Worm (Caenorhabditis elegans) whole organism, L3 larva: ENCODE results near the gene srr-9.

Experiments
- aly-2 ChIP-seq: fragments of 150-350 bp; optimal IDR thresholded peaks from 2 replicates; lab custom pipeline; 2014; ENCODE audit warnings: missing biosample characterization, missing genetic modification characterization
- ama-1 ChIP-seq: fragments of 150-350 bp; optimal IDR thresholded peaks from 2 replicates; lab custom pipeline; 2018
- ceh-82 ChIP-seq: fragments of 150-350 bp; optimal IDR thresholded peaks from 2 replicates; lab custom pipeline; 2014; ENCODE audit warnings: missing biosample characterization, missing genetic modification characterization
- ceh-9 ChIP-seq: sonication (generic microtip); optimal IDR thresholded peaks from 2 replicates; lab custom pipeline; 2018; ENCODE audit warnings: missing biosample characterization, missing genetic modification characterization
- elt-2 ChIP-seq: sonication (generic microtip); optimal IDR thresholded peaks from 2 replicates; lab custom pipeline; 2016; ENCODE audit warnings: missing genetic modification reagents, mild to moderate bottlenecking, missing genetic modification characterization, missing compliant biosample characterization
- lin-39 ChIP-seq: fragments of 150-350 bp; optimal IDR thresholded peaks from 2 replicates; lab custom pipeline; 2018; ENCODE audit warnings: missing biosample characterization, missing genetic modification reagents, missing genetic modification characterization
- nfya-1 ChIP-seq: sonication (generic microtip); optimal IDR thresholded peaks from 2 replicates; lab custom pipeline; 2017; ENCODE audit warnings: missing genetic modification characterization, mild to moderate bottlenecking, missing compliant biosample characterization, antibody characterized with exemption, moderate library complexity; ENCODE audit not compliant: insufficient read depth
- nhr-12 ChIP-seq: fragments of 150-350 bp; optimal IDR thresholded peaks from 2 replicates; lab custom pipeline; 2014; ENCODE audit warnings: missing biosample characterization, missing genetic modification characterization
- nhr-77 ChIP-seq: fragments of 150-350 bp; optimal IDR thresholded peaks from 2 replicates; lab custom pipeline; 2014; ENCODE audit warnings: missing biosample characterization, missing genetic modification characterization
- pha-4 ChIP-seq: fragments of 150-350 bp; optimal IDR thresholded peaks from 2 replicates; lab custom pipeline; 2014; ENCODE audit warnings: missing biosample characterization, missing genetic modification reagents, missing genetic modification characterization
- pqm-1 ChIP-seq: fragments of 150-350 bp; optimal IDR thresholded peaks from 2 replicates; lab custom pipeline; 2017; ENCODE audit warnings: missing biosample characterization, missing genetic modification characterization, inconsistent platforms
- unc-62 ChIP-seq: fragments of 150-350 bp; sonication (generic microtip); optimal IDR thresholded peaks from 4 replicates; lab custom pipeline; 2014; ENCODE audit warnings: missing biosample characterization, missing genetic modification reagents, missing genetic modification characterization
- ztf-11 ChIP-seq: fragments of 150-350 bp; optimal IDR thresholded peaks from 2 replicates; lab custom pipeline; 2014; ENCODE audit warnings: missing biosample characterization, missing genetic modification characterization

DNA sequence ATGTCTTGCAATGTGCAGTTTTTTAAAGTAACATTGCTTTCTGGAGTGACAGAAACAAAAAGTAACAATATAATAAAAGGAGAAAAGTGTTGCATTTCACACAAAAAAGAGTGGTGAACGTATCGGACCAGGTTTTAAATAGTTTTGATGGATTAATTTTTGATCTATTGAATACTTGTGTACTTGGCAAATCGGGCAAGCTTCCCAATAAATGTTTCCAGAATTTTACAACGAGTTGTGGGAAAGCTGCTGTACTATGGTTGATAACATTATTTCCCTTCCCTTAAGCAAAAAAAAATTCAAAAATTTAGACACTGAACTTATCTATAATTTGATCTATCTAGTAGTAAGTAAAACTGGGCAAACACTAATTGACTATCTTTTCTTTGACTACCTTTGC, 44.4 kb upstream of the srr-9 start, which contains the start of gene C12D5.10:
- TF ChIP-seq unc-62 (GFP tag; lab: Kevin White, UChicago) (no peak), nfya-1 (tag; lab: Kevin White, UChicago) (no peak), lin-39 (tag; lab: Kevin White, UChicago) (no peak), aly-2 (tag; lab: Kevin White, UChicago) (no peak), ceh-9 (tag; lab: Kevin White, UChicago) (no peak), nhr-77 (tag; lab: Kevin White, UChicago) (no peak), ztf-11 (no peak), pqm-1 (tag; lab: Kevin White, UChicago) (no peak), nhr-12 (tag; lab: Kevin White, UChicago) (no peak), elt-2 (no peak), pha-4 (tag; lab: Kevin White, UChicago) (no peak), ama-1 (lab: Kevin White, UChicago) (no peak), ceh-82 (tag; lab: Kevin White, UChicago) (no peak)
